Worm (Caenorhabditis elegans) whole organism, L1 larva: Measurements from ENCODE around the gene ras-2.
A peak's percentile ranks its signal among the peaks of the same experiment; 100 is the strongest.

Source experiments
- C34B4.2 ChIP-seq: sonication (generic microtip); optimal IDR thresholded peaks from 2 replicates; lab custom pipeline; 2017; ENCODE audit warnings: mild to moderate bottlenecking, missing genetic modification characterization, missing compliant biosample characterization
- F16B12.6 ChIP-seq: fragments of 150-350 bp; optimal IDR thresholded peaks from 2 replicates; lab custom pipeline; 2014; ENCODE audit warnings: missing biosample characterization, missing genetic modification characterization
- Y116A8C.19 ChIP-seq: sonication (generic microtip); optimal IDR thresholded peaks from 2 replicates; lab custom pipeline; 2016; ENCODE audit warnings: missing compliant biosample characterization, missing genetic modification characterization, borderline replicate concordance
- aly-2 ChIP-seq: fragments of 150-350 bp; optimal IDR thresholded peaks from 2 replicates; lab custom pipeline; 2014; ENCODE audit warnings: missing biosample characterization, missing genetic modification characterization
- ama-1 ChIP-seq: fragments of 150-350 bp; optimal IDR thresholded peaks from 2 replicates; lab custom pipeline; 2014
- blmp-1 ChIP-seq: fragments of 150-350 bp; optimal IDR thresholded peaks from 2 replicates; lab custom pipeline; 2014; ENCODE audit warnings: missing biosample characterization, missing genetic modification characterization
- ceh-63 ChIP-seq: fragments of 200-800 bp; sonication (Bioruptor generic); optimal IDR thresholded peaks from 2 replicates; lab custom pipeline; 2018; ENCODE audit warnings: mild to moderate bottlenecking, missing genetic modification characterization, missing compliant biosample characterization
- ceh-8 ChIP-seq: fragments of 200-800 bp; sonication (Bioruptor generic); optimal IDR thresholded peaks from 2 replicates; lab custom pipeline; 2018; ENCODE audit warnings: mild to moderate bottlenecking, missing genetic modification characterization, moderate library complexity, missing compliant biosample characterization
- ceh-82 ChIP-seq, 3 experiments: fragments of 150-350 bp in 1 of 3; sonication (generic microtip) in 2 of 3; optimal IDR thresholded peaks; 2 replicates each; lab custom pipeline; 2014 to 2017; ENCODE audit warnings: missing biosample characterization in 3 of 3, missing genetic modification characterization in 3 of 3
- ceh-88 ChIP-seq: fragments of 200-800 bp; sonication (Bioruptor generic); IDR thresholded peaks from 2 replicates; pipeline ENCODE4 v1.3.6; 2022; ENCODE audit warnings: missing genetic modification characterization, missing compliant biosample characterization
- ceh-90 ChIP-seq: sonication (generic microtip); optimal IDR thresholded peaks from 2 replicates; lab custom pipeline; 2016; ENCODE audit warnings: missing genetic modification characterization, missing compliant biosample characterization
- ces-1 ChIP-seq: fragments of 150-350 bp; optimal IDR thresholded peaks from 2 replicates; lab custom pipeline; 2014; ENCODE audit warnings: missing biosample characterization, missing genetic modification reagents, missing genetic modification characterization
- dpl-1 ChIP-seq, 3 experiments: fragments of 150-350 bp in 2 of 3; sonication (generic microtip) in 1 of 3; optimal IDR thresholded peaks; 2 replicates each; lab custom pipeline; 2014 to 2017; ENCODE audit warnings: missing biosample characterization in 3 of 3, missing genetic modification characterization in 3 of 3, missing genetic modification reagents in 3 of 3
- egl-13 ChIP-seq: sonication (generic microtip); optimal IDR thresholded peaks from 2 replicates; lab custom pipeline; 2016; ENCODE audit warnings: missing genotype, missing genetic modification reagents, missing genetic modification characterization, missing compliant biosample characterization
- egl-27 ChIP-seq, 2 experiments: fragments of 150-350 bp in 1 of 2; sonication (generic microtip); optimal IDR thresholded peaks; 3 replicates each; lab custom pipeline; 2017 to 2018; ENCODE audit warnings: missing biosample characterization in 2 of 2, missing genetic modification characterization in 2 of 2, missing genetic modification reagents in 2 of 2
- elt-3 ChIP-seq, 6 experiments: fragments of 150-350 bp in 1 of 6; sonication (generic microtip); optimal IDR thresholded peaks; 2 replicates each; lab custom pipeline; 2017 to 2018; ENCODE audit warnings: missing biosample characterization in 6 of 6, missing genetic modification characterization in 6 of 6, inconsistent platforms in 1 of 6
- ets-5 ChIP-seq: fragments of 200-800 bp; sonication (Bioruptor generic); IDR thresholded peaks from 2 replicates; pipeline ENCODE4 v1.3.6; 2022; ENCODE audit warnings: missing genetic modification characterization, missing compliant biosample characterization
- fkh-4 ChIP-seq: sonication (generic microtip); optimal IDR thresholded peaks from 2 replicates; lab custom pipeline; 2016; ENCODE audit warnings: missing compliant biosample characterization, missing genetic modification characterization, borderline replicate concordance
- fos-1 ChIP-seq: fragments of 150-350 bp; optimal IDR thresholded peaks from 2 replicates; lab custom pipeline; 2014; ENCODE audit warnings: missing biosample characterization, missing genetic modification characterization
- hlh-17 ChIP-seq: fragments of 200-800 bp; sonication (Bioruptor generic); optimal IDR thresholded peaks from 2 replicates; lab custom pipeline; 2018; ENCODE audit warnings: missing genetic modification characterization, mild to moderate bottlenecking, missing compliant biosample characterization, moderate library complexity, borderline replicate concordance
- hlh-4 ChIP-seq: sonication (generic microtip); optimal IDR thresholded peaks from 2 replicates; lab custom pipeline; 2016; ENCODE audit warnings: mild to moderate bottlenecking, missing genetic modification characterization, missing compliant biosample characterization
- hpl-2 ChIP-seq: fragments of 150-350 bp; optimal IDR thresholded peaks from 2 replicates; lab custom pipeline; 2014; ENCODE audit warnings: missing biosample characterization, missing genetic modification reagents, missing genetic modification characterization
- irx-1 ChIP-seq: sonication (generic microtip); optimal IDR thresholded peaks from 2 replicates; lab custom pipeline; 2016; ENCODE audit warnings: missing genetic modification characterization, missing compliant biosample characterization
- isw-1 ChIP-seq: fragments of 200-800 bp; sonication (Bioruptor generic); IDR thresholded peaks from 2 replicates; pipeline ENCODE4 v1.3.6; 2022; ENCODE audit warnings: missing genetic modification characterization, missing compliant biosample characterization
- jun-1 ChIP-seq: fragments of 150-350 bp; optimal IDR thresholded peaks from 2 replicates; lab custom pipeline; 2014; ENCODE audit warnings: missing biosample characterization, missing genetic modification reagents, missing genetic modification characterization
- lin-14 ChIP-seq: fragments of 200-800 bp; sonication (Bioruptor generic); optimal IDR thresholded peaks from 2 replicates; lab custom pipeline; 2018; ENCODE audit warnings: mild to moderate bottlenecking, missing genetic modification characterization, moderate library complexity, missing compliant biosample characterization
- lin-35 ChIP-seq, 2 experiments: fragments of 150-350 bp; optimal IDR thresholded peaks; 2 replicates each; lab custom pipeline; 2014; ENCODE audit warnings: missing biosample characterization in 2 of 2, missing genetic modification characterization in 2 of 2, missing genetic modification reagents in 2 of 2
- lin-39 ChIP-seq: fragments of 150-350 bp; optimal IDR thresholded peaks from 2 replicates; lab custom pipeline; 2014; ENCODE audit warnings: missing biosample characterization, missing genetic modification reagents, missing genetic modification characterization
- lir-3 ChIP-seq: sonication (generic microtip); optimal IDR thresholded peaks from 2 replicates; lab custom pipeline; 2016; ENCODE audit warnings: mild to moderate bottlenecking, missing genetic modification characterization, moderate library complexity, missing compliant biosample characterization; ENCODE audit not compliant: poor library complexity
- lsy-2 ChIP-seq, 2 experiments: fragments of 150-350 bp; optimal IDR thresholded peaks; 2 replicates each; lab custom pipeline; 2014; ENCODE audit warnings: missing biosample characterization in 2 of 2, missing genetic modification characterization in 2 of 2
- mef-2 ChIP-seq: fragments of 150-350 bp; optimal IDR thresholded peaks from 2 replicates; lab custom pipeline; 2014; ENCODE audit warnings: missing biosample characterization, missing genetic modification characterization
- mep-1 ChIP-seq: fragments of 150-350 bp; optimal IDR thresholded peaks from 2 replicates; lab custom pipeline; 2014; ENCODE audit warnings: missing biosample characterization, missing genetic modification characterization
- nhr-11 ChIP-seq: fragments of 150-350 bp; optimal IDR thresholded peaks from 2 replicates; lab custom pipeline; 2014; ENCODE audit warnings: missing biosample characterization, missing genetic modification characterization
- nhr-12 ChIP-seq: sonication (generic microtip); optimal IDR thresholded peaks from 2 replicates; lab custom pipeline; 2017; ENCODE audit warnings: missing biosample characterization, missing genetic modification characterization
- nhr-20 ChIP-seq: sonication (generic microtip); optimal IDR thresholded peaks from 2 replicates; lab custom pipeline; 2016; ENCODE audit warnings: mild to moderate bottlenecking, missing genetic modification characterization, missing compliant biosample characterization
- nhr-28 ChIP-seq: fragments of 150-350 bp; optimal IDR thresholded peaks from 2 replicates; lab custom pipeline; 2014; ENCODE audit warnings: missing biosample characterization, missing genetic modification characterization
- nhr-47 ChIP-seq: sonication (generic microtip); optimal IDR thresholded peaks from 2 replicates; lab custom pipeline; 2016; ENCODE audit warnings: mild to moderate bottlenecking, missing genetic modification characterization, moderate library complexity, missing compliant biosample characterization
- nhr-71 ChIP-seq: sonication (generic microtip); optimal IDR thresholded peaks from 2 replicates; lab custom pipeline; 2016; ENCODE audit warnings: mild to moderate bottlenecking, missing genetic modification characterization, moderate library complexity, missing compliant biosample characterization
- nhr-77 ChIP-seq: fragments of 150-350 bp; optimal IDR thresholded peaks from 2 replicates; lab custom pipeline; 2014; ENCODE audit warnings: missing biosample characterization, missing genetic modification characterization
- nhr-84 ChIP-seq: sonication (generic microtip); optimal IDR thresholded peaks from 2 replicates; lab custom pipeline; 2017; ENCODE audit warnings: missing biosample characterization, missing genetic modification characterization
- nhr-85 ChIP-seq: sonication (generic microtip); peaks from one replicate; lab custom pipeline; 2016; ENCODE audit warnings: missing genetic modification characterization, inconsistent platforms, missing compliant biosample characterization
- nhr-90 ChIP-seq: sonication (generic microtip); optimal IDR thresholded peaks from 2 replicates; lab custom pipeline; 2016; ENCODE audit warnings: mild to moderate bottlenecking, missing genetic modification characterization, missing compliant biosample characterization; ENCODE audit not compliant: poor library complexity
- pqm-1 ChIP-seq: sonication (generic microtip); optimal IDR thresholded peaks from 3 replicates; lab custom pipeline; 2017; ENCODE audit warnings: missing biosample characterization, missing genetic modification characterization
- rnt-1 ChIP-seq: sonication (generic microtip); optimal IDR thresholded peaks from 2 replicates; lab custom pipeline; 2016; ENCODE audit warnings: mild to moderate bottlenecking, missing genetic modification characterization, moderate library complexity, missing compliant biosample characterization
- skn-1 ChIP-seq: fragments of 150-350 bp; optimal IDR thresholded peaks from 2 replicates; lab custom pipeline; 2014; ENCODE audit warnings: missing biosample characterization, missing genetic modification characterization
- sptf-1 ChIP-seq: fragments of 150-350 bp; optimal IDR thresholded peaks from 2 replicates; lab custom pipeline; 2014; ENCODE audit warnings: missing biosample characterization, missing genetic modification characterization
- swsn-7 ChIP-seq: sonication (generic microtip); optimal IDR thresholded peaks from 2 replicates; lab custom pipeline; 2016; ENCODE audit warnings: missing genetic modification characterization, missing compliant biosample characterization
- tlp-1 ChIP-seq: fragments of 150-350 bp; optimal IDR thresholded peaks from 2 replicates; lab custom pipeline; 2014; ENCODE audit warnings: missing biosample characterization, missing genetic modification characterization
- unc-62 ChIP-seq: fragments of 150-350 bp; optimal IDR thresholded peaks from 2 replicates; lab custom pipeline; 2014; ENCODE audit warnings: missing biosample characterization, missing genetic modification reagents, missing genetic modification characterization
- unc-86 ChIP-seq: sonication (generic microtip); optimal IDR thresholded peaks from 2 replicates; lab custom pipeline; 2016; ENCODE audit warnings: missing genetic modification characterization, missing compliant biosample characterization
- zag-1 ChIP-seq: fragments of 150-350 bp; optimal IDR thresholded peaks from 2 replicates; lab custom pipeline; 2014; ENCODE audit warnings: missing biosample characterization, missing genetic modification characterization
- zip-4 ChIP-seq: fragments of 200-800 bp; sonication (Bioruptor generic); optimal IDR thresholded peaks from 2 replicates; lab custom pipeline; 2018; ENCODE audit warnings: mild to moderate bottlenecking, missing genetic modification characterization, moderate library complexity, missing compliant biosample characterization
- ztf-11 ChIP-seq, 2 experiments: sonication (generic microtip); optimal IDR thresholded peaks; 2 replicates each; lab custom pipeline; 2016 to 2017; ENCODE audit warnings: missing genetic modification characterization in 2 of 2, missing biosample characterization in 1 of 2, missing compliant biosample characterization in 1 of 2
- ztf-4 ChIP-seq: fragments of 150-350 bp; optimal IDR thresholded peaks from 2 replicates; lab custom pipeline; 2014; ENCODE audit warnings: missing biosample characterization, missing genetic modification characterization

The ras-2 gene

DNA sequence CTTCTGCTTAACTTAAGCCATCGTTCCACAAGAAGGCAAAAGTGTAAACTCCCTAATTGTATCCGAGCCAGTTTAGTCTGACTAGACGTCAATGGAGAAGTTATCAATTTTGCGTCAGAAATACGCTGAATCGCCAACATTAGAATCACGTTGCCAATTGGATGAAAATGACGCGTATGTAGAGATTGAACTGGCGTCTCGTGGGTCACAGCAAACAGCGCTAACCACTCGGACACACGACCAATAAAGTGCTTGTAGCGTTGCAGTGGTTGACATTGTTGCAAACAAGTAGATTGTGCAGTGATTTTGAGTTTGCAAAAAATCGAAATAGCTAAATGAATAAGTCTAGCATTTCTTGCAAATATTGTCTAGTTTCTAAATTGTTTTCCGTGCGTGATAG lies 50.3 kb downstream of the ras-2 start (continued):
- TF ChIP-seq aly-2 (tag; lab: Kevin White, UChicago) (peak; percentile 24), unc-62 (GFP tag; lab: Kevin White, UChicago) (no peak), nhr-47 (tag; lab: Kevin White, UChicago) (peak; percentile 73), mef-2 (peak; percentile 5), nhr-71 (peak; percentile 82), rnt-1 (peak; percentile 83), fkh-4 (tag; lab: Kevin White, UChicago) (no peak), ceh-90 (peak; percentile 3), hlh-4 (tag; lab: Kevin White, UChicago) (no peak), lin-14 (GFP tag; lab: Kevin White, UChicago) (peak; percentile 64), nhr-12 (tag; lab: Kevin White, UChicago) (no peak), nhr-85 (tag; lab: Kevin White, UChicago) (peak; percentile 68), ceh-8 (GFP tag; lab: Kevin White, UChicago) (no peak), nhr-11 (tag; lab: Kevin White, UChicago) (no peak), C34B4.2 (tag; lab: Kevin White, UChicago) (no peak), swsn-7 (tag; lab: Kevin White, UChicago) (peak; percentile 70), dpl-1 (GFP tag; optimal IDR thresholded peaks at IDR 0.05; lab: Kevin White, UChicago) (peak; percentile 40 to 62 (median 58)), sptf-1 (tag; lab: Kevin White, UChicago) (no peak), pqm-1 (no peak), lsy-2 (tag; optimal IDR thresholded peaks at IDR 0.05; lab: Kevin White, UChicago) (peak; percentile 64 to 79), skn-1 (tag; lab: Kevin White, UChicago) (peak; percentile 47), mep-1 (tag; lab: Kevin White, UChicago) (peak; percentile 87), nhr-84 (no peak), ama-1 (peak; percentile 66), ets-5 (GFP tag; lab: Robert Waterston, UW) (no peak), jun-1 (tag; lab: Kevin White, UChicago) (peak; percentile 37), hpl-2 (peak; percentile 25), Y116A8C.19 (no peak), isw-1 (no peak), zag-1 (tag; lab: Kevin White, UChicago) (no peak), nhr-77 (tag; lab: Kevin White, UChicago) (peak; percentile 66), ceh-63 (GFP tag; lab: Kevin White, UChicago) (no peak), ztf-4 (tag; lab: Kevin White, UChicago) (peak; percentile 50), unc-86 (tag; lab: Kevin White, UChicago) (peak; percentile 6), irx-1 (tag; lab: Kevin White, UChicago) (peak; percentile 56), egl-27 (tag; optimal IDR thresholded peaks at IDR 0.05; lab: Kevin White, UChicago) (no peak), tlp-1 (no peak), ztf-11 (tag; optimal IDR thresholded peaks at IDR 0.05; lab: Kevin White, UChicago) (peak in 1 of 2 experiments; percentile 15), nhr-90 (tag; lab: Kevin White, UChicago) (peak; percentile 85), blmp-1 (tag; lab: Kevin White, UChicago) (peak; percentile 14), F16B12.6 (tag; lab: Kevin White, UChicago) (no peak), egl-13 (tag; lab: Kevin White, UChicago) (no peak), lir-3 (no peak), ceh-82 (tag; optimal IDR thresholded peaks at IDR 0.05; lab: Kevin White, UChicago) (peak; percentile 20 to 64 (median 61)), ces-1 (GFP tag; lab: Kevin White, UChicago) (no peak), nhr-20 (peak; percentile 78), hlh-17 (no peak), elt-3 (tag; optimal IDR thresholded peaks at IDR 0.05; lab: Kevin White, UChicago) (peak in 3 of 6 experiments; percentile 9 to 71 (median 21)), lin-39 (no peak), lin-35 (GFP tag; optimal IDR thresholded peaks at IDR 0.05; lab: Kevin White, UChicago) (peak; percentile 41 to 86), fos-1 (tag; lab: Kevin White, UChicago) (peak; percentile 34), ceh-88 (GFP tag; lab: Robert Waterston, UW) (no peak), zip-4 (GFP tag; lab: Kevin White, UChicago) (peak; percentile 4), nhr-28 (no peak)
